Fruit fly (Drosophila melanogaster) Kc167 (cell line): ENCODE results near the gene Ski6.

ENCODE experiments used
- Myc ChIP-seq: fragments of >200 bp; optimal IDR thresholded peaks from 2 replicates; lab custom pipeline; 2017; ENCODE audit warnings: missing external identifiers
- Sin3A ChIP-seq: fragments of >200 bp; optimal IDR thresholded peaks from 2 replicates; lab custom pipeline; 2018; ENCODE audit warnings: missing external identifiers
- h ChIP-seq: fragments of >200 bp; optimal IDR thresholded peaks from 3 replicates; lab custom pipeline; 2018; ENCODE audit warnings: missing external identifiers
- insv ChIP-seq: fragments of >200 bp; optimal IDR thresholded peaks from 3 replicates; lab custom pipeline; 2018; ENCODE audit warnings: missing external identifiers
- psq ChIP-seq: fragments of >200 bp; optimal IDR thresholded peaks from 2 replicates; lab custom pipeline; 2017; ENCODE audit warnings: missing external identifiers
- ttk ChIP-seq: sonication (Bioruptor generic); optimal IDR thresholded peaks from 2 replicates; lab custom pipeline; 2017; ENCODE audit warnings: missing external identifiers

DNA sequence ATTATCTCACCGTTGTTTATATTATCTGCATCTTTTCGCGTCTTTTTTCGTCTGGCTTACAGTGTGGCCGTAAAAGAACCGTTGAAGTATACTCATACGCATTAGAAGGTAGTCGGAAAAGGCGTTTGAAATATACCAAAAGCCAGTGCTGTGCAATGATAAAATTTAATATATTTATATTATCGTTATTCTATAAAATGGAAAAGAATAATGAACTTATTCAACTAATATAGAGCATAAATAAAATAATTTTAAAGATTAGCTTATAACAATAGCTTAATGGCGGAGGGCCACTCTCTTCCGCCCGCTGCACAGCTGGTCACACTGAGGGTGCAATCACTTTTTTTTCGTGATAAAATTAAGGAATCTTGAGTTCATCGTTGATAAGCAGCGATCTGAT lies 30.3 kb downstream of the Ski6 start, which contains the start of the genes CG16974 and Edem2:
- TF ChIP-seq Sin3A = no peak
- TF ChIP-seq psq = no peak
- TF ChIP-seq ttk (lab: Kevin White, UChicago) = no peak
- no peak for TF ChIP-seq Myc (lab: Kevin White, UChicago)
- TF ChIP-seq h (lab: Kevin White, UChicago) = no peak
- TF ChIP-seq insv (lab: Kevin White, UChicago) = no peak
